Fruit fly (Drosophila melanogaster): Measurements from ENCODE around the gene CG31789.

The CG31789 gene

DNA sequence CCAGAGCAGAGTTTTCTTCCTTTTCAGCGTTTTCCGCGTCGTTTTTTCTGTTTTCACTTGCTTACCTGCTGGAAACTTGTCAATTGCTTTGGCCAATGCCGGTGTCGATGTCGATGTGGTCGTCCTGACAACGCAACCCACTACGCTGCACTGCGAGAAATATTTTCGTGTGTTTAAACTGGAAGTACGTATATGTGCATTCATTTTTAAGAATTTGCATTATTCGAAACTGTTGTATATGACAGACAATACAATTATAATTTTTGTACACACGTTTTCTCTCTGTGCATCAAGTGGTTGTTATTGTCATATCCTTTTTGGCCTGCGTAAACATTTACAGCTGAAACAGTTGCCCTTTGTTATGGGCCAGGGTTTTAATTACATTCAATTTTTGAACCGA lies 10.3 kb downstream of the CG31789 start, which contains the start of gene IFT46 (continued):
- TF ChIP-seq CG12104 (GFP tag; optimal IDR thresholded peaks at IDR 0.05) (no peak), Hand (GFP tag; optimal IDR thresholded peaks at IDR 0.05) (no peak), CG8290 (GFP tag; optimal IDR thresholded peaks at IDR 0.05) (no peak), CG8290 (tag; optimal IDR thresholded peaks at IDR 0.05) (no peak), Dbx (GFP tag; IDR thresholded peaks at IDR 0.05) (peak; percentile 39; the same call in 1 of the 3 replicates), CG4617 (GFP tag; optimal IDR thresholded peaks at IDR 0.05; ENCODE audit: borderline replicate concordance) (no peak), vnd (GFP tag; IDR thresholded peaks at IDR 0.05; ENCODE audit: partially characterized antibody) (no peak), CkIIα-i1 (GFP tag; IDR thresholded peaks at IDR 0.05) (no peak), ash1 (GFP tag; optimal IDR thresholded peaks at IDR 0.05) (no peak), Pdp1 (GFP tag; optimal IDR thresholded peaks at IDR 0.05) (no peak), pb (GFP tag; optimal IDR thresholded peaks at IDR 0.05) (no peak), CG6813 (GFP tag; optimal IDR thresholded peaks at IDR 0.05) (no peak), CG31388 (GFP tag; optimal IDR thresholded peaks at IDR 0.05) (no peak), CG2712 (tag; optimal IDR thresholded peaks at IDR 0.05) (peak; percentile 35), CG5245 (GFP tag; optimal IDR thresholded peaks at IDR 0.05) (no peak), CG11696 (GFP tag; IDR thresholded peaks at IDR 0.05) (no peak), CG1602 (GFP tag; optimal IDR thresholded peaks at IDR 0.05) (no peak), CG4328 (GFP tag; optimal IDR thresholded peaks at IDR 0.05) (no peak), pnt (GFP tag; optimal IDR thresholded peaks at IDR 0.05) (no peak), CG15601 (tag; optimal IDR thresholded peaks at IDR 0.05) (no peak), Myb (GFP tag; optimal IDR thresholded peaks at IDR 0.05) (no peak), CG8089 (GFP tag; optimal IDR thresholded peaks at IDR 0.05) (no peak), Bgb (GFP tag; IDR thresholded peaks at IDR 0.05; ENCODE audit: partially characterized antibody) (no peak), dmrt11E (tag; optimal IDR thresholded peaks at IDR 0.05) (peak; percentile 32), Sox102F (GFP tag; optimal IDR thresholded peaks at IDR 0.05) (no peak), Ada2b (GFP tag; IDR thresholded peaks at IDR 0.05) (0 out of 2 replicates have a peak, but pooled peaks have one; percentile 23), CG10209 (GFP tag; optimal IDR thresholded peaks at IDR 0.05) (peak; percentile 4), Jarid2 (GFP tag; optimal IDR thresholded peaks at IDR 0.05) (no peak), chm (GFP tag; IDR thresholded peaks at IDR 0.05) (no peak), CG14965 (GFP tag; optimal IDR thresholded peaks at IDR 0.05; ENCODE audit: borderline replicate concordance) (no peak), CG15011 (GFP tag; optimal IDR thresholded peaks at IDR 0.05) (no peak), caup (GFP tag; optimal IDR thresholded peaks at IDR 0.05; ENCODE audit: severe bottlenecking) (no peak), CG9876 (GFP tag; optimal IDR thresholded peaks at IDR 0.05) (no peak), CG34376 (GFP tag; optimal IDR thresholded peaks at IDR 0.05) (no peak), CG2120 (GFP tag; optimal IDR thresholded peaks at IDR 0.05) (no peak), Ets65A (GFP tag) (peak; percentile 88), Atf3 (GFP tag; optimal IDR thresholded peaks at IDR 0.05) (no peak), gsb (GFP tag; IDR thresholded peaks at IDR 0.05) (no peak), CoRest (tag; optimal IDR thresholded peaks at IDR 0.05) (no peak), CG11504 (tag; optimal IDR thresholded peaks at IDR 0.05) (no peak), CG10654 (GFP tag; optimal IDR thresholded peaks at IDR 0.05) (no peak), CG10543 (GFP tag; optimal IDR thresholded peaks at IDR 0.05) (no peak), fd64A (GFP tag; optimal IDR thresholded peaks at IDR 0.05) (no peak), mam (GFP tag; optimal IDR thresholded peaks at IDR 0.05) (peak; percentile 33), H2.0 (GFP tag; IDR thresholded peaks at IDR 0.05) (no peak), eve (GFP tag; optimal IDR thresholded peaks at IDR 0.05) (no peak), CG2678 (tag; optimal IDR thresholded peaks at IDR 0.05) (no peak), CG2889 (GFP tag; IDR thresholded peaks at IDR 0.05) (no peak), CG1603 (tag; optimal IDR thresholded peaks at IDR 0.05) (peak; percentile 13), CG18619 (GFP tag; optimal IDR thresholded peaks at IDR 0.05) (no peak), CG6654 (GFP tag; optimal IDR thresholded peaks at IDR 0.05) (no peak)
